Worm (Caenorhabditis elegans) whole organism, late embryonic: ENCODE data around the gene srh-3.

Source experiments
- K02D7.2 ChIP-seq: sonication (generic microtip); optimal IDR thresholded peaks from 2 replicates; lab custom pipeline; 2017; ENCODE audit warnings: mild to moderate bottlenecking, missing genetic modification characterization, missing compliant biosample characterization
- ama-1 ChIP-seq: fragments of 150-350 bp; optimal IDR thresholded peaks from 2 replicates; lab custom pipeline; 2014
- ceh-6 ChIP-seq: fragments of 200-800 bp; sonication (Bioruptor generic); optimal IDR thresholded peaks from 2 replicates; lab custom pipeline; 2018; ENCODE audit warnings: mild to moderate bottlenecking, missing genetic modification characterization, missing compliant biosample characterization
- ceh-9 ChIP-seq: sonication (generic microtip); optimal IDR thresholded peaks from 2 replicates; lab custom pipeline; 2016; ENCODE audit warnings: mild to moderate bottlenecking, missing genetic modification characterization, inconsistent platforms, missing compliant biosample characterization
- elt-2 ChIP-seq: sonication (generic microtip); optimal IDR thresholded peaks from 2 replicates; lab custom pipeline; 2016; ENCODE audit warnings: missing genetic modification reagents, missing genetic modification characterization, missing compliant biosample characterization
- fkh-10 ChIP-seq: fragments of 150-350 bp; optimal IDR thresholded peaks from 2 replicates; lab custom pipeline; 2014; ENCODE audit warnings: missing biosample characterization, missing genetic modification reagents, missing genetic modification characterization
- fkh-6 ChIP-seq: sonication (generic microtip); optimal IDR thresholded peaks from 2 replicates; lab custom pipeline; 2016; ENCODE audit warnings: missing genetic modification characterization, missing compliant biosample characterization
- nhr-11 ChIP-seq: fragments of 150-350 bp; optimal IDR thresholded peaks from 2 replicates; lab custom pipeline; 2014; ENCODE audit warnings: missing biosample characterization, missing genetic modification characterization
- pax-1 ChIP-seq: fragments of 150-350 bp; optimal IDR thresholded peaks from 2 replicates; lab custom pipeline; 2014; ENCODE audit warnings: missing biosample characterization, missing genetic modification characterization
- pqm-1 ChIP-seq: sonication (generic microtip); optimal IDR thresholded peaks from 2 replicates; lab custom pipeline; 2016; ENCODE audit warnings: missing genetic modification characterization, missing compliant biosample characterization
- sox-2 ChIP-seq: fragments of 200-800 bp; sonication (Bioruptor generic); IDR thresholded peaks from 2 replicates; pipeline ENCODE4 v1.3.6; 2022; ENCODE audit warnings: missing genetic modification reagents, missing genetic modification characterization, missing compliant biosample characterization
- tbx-2 ChIP-seq: sonication (generic microtip); optimal IDR thresholded peaks from 2 replicates; lab custom pipeline; 2016; ENCODE audit warnings: missing genetic modification characterization, missing compliant biosample characterization
- unc-86 ChIP-seq: sonication (generic microtip); optimal IDR thresholded peaks from 2 replicates; lab custom pipeline; 2016; ENCODE audit warnings: missing genetic modification characterization, missing compliant biosample characterization

- no peak for TF ChIP-seq K02D7.2 (tag; lab: Kevin White, UChicago)
- TF ChIP-seq tbx-2 (tag; lab: Kevin White, UChicago) = no peak
- TF ChIP-seq nhr-11 = no peak
- no peak for TF ChIP-seq fkh-6 (tag; lab: Kevin White, UChicago)
- no peak for TF ChIP-seq ceh-9 (tag; lab: Kevin White, UChicago)
- no peak for TF ChIP-seq ama-1 (lab: Kevin White, UChicago)
- TF ChIP-seq pqm-1 (tag; lab: Kevin White, UChicago) = no peak
- no peak for TF ChIP-seq elt-2 (tag; lab: Kevin White, UChicago)
- no peak for TF ChIP-seq pax-1
- no peak for TF ChIP-seq sox-2 (GFP tag; lab: Robert Waterston, UW)
- no peak for TF ChIP-seq unc-86
- no peak for TF ChIP-seq ceh-6 (GFP tag; lab: Kevin White, UChicago)
- no peak for TF ChIP-seq fkh-10 (GFP tag; lab: Kevin White, UChicago)
Observed at ce11 chrV:1654845-1655244, 27.5 kb upstream of the srh-3 start, which contains the start of gene irld-11.
